Worm (Caenorhabditis elegans): Measurements from ENCODE around the gene irld-25.
A peak's percentile ranks its signal among the peaks of the same experiment; 100 is the strongest.

irld-25 gene

DNA sequence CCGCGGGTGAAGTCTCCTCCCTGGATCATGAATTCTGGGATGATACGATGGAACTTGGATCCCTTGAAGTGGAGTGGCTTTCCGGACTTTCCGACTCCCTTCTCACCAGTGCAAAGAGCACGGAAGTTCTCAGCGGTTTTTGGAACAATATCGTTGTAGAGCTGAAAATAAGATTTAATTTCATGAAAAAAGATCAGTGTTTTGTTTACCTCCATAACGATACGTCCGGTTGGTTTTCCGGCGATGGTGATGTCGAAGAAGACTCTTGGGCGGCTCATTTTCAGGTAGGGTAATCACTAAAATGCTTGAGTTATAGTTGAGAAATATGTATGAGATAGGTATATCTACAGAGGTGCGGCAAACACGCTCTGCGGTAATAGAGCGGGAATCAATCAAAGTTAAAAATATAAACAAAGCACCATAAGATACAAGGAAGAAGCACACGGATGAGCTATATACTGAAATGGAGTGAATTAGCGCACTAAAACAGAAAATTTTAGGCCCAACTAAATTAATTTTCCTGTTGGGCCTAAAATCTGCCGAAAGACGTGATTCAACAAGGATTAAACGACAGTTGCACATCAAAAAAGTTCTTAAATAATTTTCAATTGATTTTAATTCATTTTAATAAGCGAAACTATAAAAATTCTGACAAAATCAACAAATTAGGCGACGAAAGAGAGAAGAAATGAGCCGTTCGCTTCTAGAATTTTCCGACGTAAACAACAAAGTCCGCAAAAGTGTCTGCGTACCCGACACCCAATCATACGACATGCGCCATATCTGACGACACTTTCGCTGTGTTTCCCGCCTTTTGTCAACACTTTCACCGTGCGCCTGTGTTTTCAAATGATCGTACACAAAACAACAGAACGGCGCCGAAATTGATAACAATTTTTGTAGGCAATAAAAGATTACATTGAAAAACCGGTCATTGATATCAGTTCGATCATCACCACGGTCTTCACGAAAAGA, 34.1 kb upstream of the irld-25 start, which contains the start of the genes cyn-7 and bath-36 (continued):
- TF ChIP-seq fos-1 (tag; optimal IDR thresholded peaks at IDR 0.05) (no peak), T26A8.4 (GFP tag; IDR thresholded peaks at IDR 0.05) (peak; percentile 75), F44E2.7 (GFP tag; IDR thresholded peaks at IDR 0.05) (no peak), set-16 (GFP tag; IDR thresholded peaks at IDR 0.05) (no peak), spr-3 (GFP tag; optimal IDR thresholded peaks at IDR 0.05) (no peak), tag-97 (GFP tag; IDR thresholded peaks at IDR 0.05) (no peak), nhr-11 (tag; optimal IDR thresholded peaks at IDR 0.05) (peak; percentile 71), zfp-3 (GFP tag; conservative IDR thresholded peaks at IDR 0.05) (peak; percentile 62; the same call in 1 of the 2 replicates), daf-12 (tag; optimal IDR thresholded peaks at IDR 0.05) (no peak), daf-16 (GFP tag; optimal IDR thresholded peaks at IDR 0.05) (peak; percentile 94 to 97), daf-16 (tag; optimal IDR thresholded peaks at IDR 0.05) (peak; percentile 99), ceh-44 (GFP tag; IDR thresholded peaks at IDR 0.05) (no peak), Y48G9A.11 (GFP tag; IDR thresholded peaks at IDR 0.05) (no peak), sdz-12 (GFP tag; optimal IDR thresholded peaks at IDR 0.05) (no peak), nhr-48 (tag; optimal IDR thresholded peaks at IDR 0.05) (peak; percentile 75), lin-13 (GFP tag; optimal IDR thresholded peaks at IDR 0.05) (peak; percentile 62), ceh-28 (tag; optimal IDR thresholded peaks at IDR 0.05) (no peak), ztf-11 (tag; optimal IDR thresholded peaks at IDR 0.05) (no peak), snpc-4 (tag; optimal IDR thresholded peaks at IDR 0.05) (no peak), lin-39 (tag; optimal IDR thresholded peaks at IDR 0.05) (no peak), rbr-2 (tag; optimal IDR thresholded peaks at IDR 0.05) (peak; percentile 69), aly-2 (tag; optimal IDR thresholded peaks at IDR 0.05) (no peak), dve-1 (tag; optimal IDR thresholded peaks at IDR 0.05; ENCODE audit: insufficient read depth) (peak; percentile 93), lin-1 (GFP tag; IDR thresholded peaks at IDR 0.05) (no peak), lsy-2 (tag; optimal IDR thresholded peaks at IDR 0.05) (peak in 1 of 2 experiments; percentile 75), zip-2 (tag; optimal IDR thresholded peaks at IDR 0.05) (peak; percentile 18), zfp-2 (tag; optimal IDR thresholded peaks at IDR 0.05) (no peak), lin-38 (GFP tag; IDR thresholded peaks at IDR 0.05) (peak; percentile 88), Y105C5A.15 (GFP tag; IDR thresholded peaks at IDR 0.05) (no peak), spr-1 (tag; optimal IDR thresholded peaks at IDR 0.05) (peak; percentile 22), F37D6.2 (tag; optimal IDR thresholded peaks at IDR 0.05) (peak; percentile 24), daf-19 (GFP tag; conservative IDR thresholded peaks at IDR 0.05) (no peak), nhr-10 (tag; optimal IDR thresholded peaks at IDR 0.05) (no peak), mes-2 (tag; optimal IDR thresholded peaks at IDR 0.05; ENCODE audit: poor library complexity, severe bottlenecking) (peak; percentile 75), attf-4 (tag; optimal IDR thresholded peaks at IDR 0.05) (no peak), unc-62 (GFP tag; optimal IDR thresholded peaks at IDR 0.05 in 1 of 2) (no peak), unc-62 (tag; optimal IDR thresholded peaks at IDR 0.05) (no peak), egl-43 (GFP tag; IDR thresholded peaks at IDR 0.05) (no peak), nhr-25 (tag; optimal IDR thresholded peaks at IDR 0.05; ENCODE audit: borderline replicate concordance, insufficient read depth) (peak; percentile 33), F26F4.8 (GFP tag; conservative IDR thresholded peaks at IDR 0.05) (no peak), ZK337.2 (GFP tag; IDR thresholded peaks at IDR 0.05) (no peak), F10B5.3 (tag; optimal IDR thresholded peaks at IDR 0.05) (no peak), ceh-32 (tag; optimal IDR thresholded peaks at IDR 0.05; ENCODE audit: poor library complexity) (no peak), F49E8.2 (tag; optimal IDR thresholded peaks at IDR 0.05; ENCODE audit: borderline replicate concordance) (no peak), ceh-62 (tag; optimal IDR thresholded peaks at IDR 0.05) (no peak), T20F7.1 (GFP tag; optimal IDR thresholded peaks at IDR 0.05) (peak; percentile 68), R02D3.7 (tag; optimal IDR thresholded peaks at IDR 0.05) (no peak), jun-1 (tag; optimal IDR thresholded peaks at IDR 0.05) (no peak), nhr-237 (tag; optimal IDR thresholded peaks at IDR 0.05) (no peak), lin-29 (GFP tag; IDR thresholded peaks at IDR 0.05) (no peak)
